Fruit fly (Drosophila melanogaster): ENCODE data around the gene CG17361.

dm6 chr3L:13965502-13965843, 31.5 kb upstream of the CG17361 start:
- TF ChIP-seq Hr78 (GFP tag; optimal IDR thresholded peaks at IDR 0.05) (no peak), Dif (GFP tag; optimal IDR thresholded peaks at IDR 0.05; ENCODE audit: partially characterized antibody) (no peak), usp (GFP tag; optimal IDR thresholded peaks at IDR 0.05) (no peak), psq (GFP tag; optimal IDR thresholded peaks at IDR 0.05) (no peak), OdsH (GFP tag; optimal IDR thresholded peaks at IDR 0.05) (no peak), fru (GFP tag; optimal IDR thresholded peaks at IDR 0.05) (no peak), pan (optimal IDR thresholded peaks at IDR 0.05) (no peak), Myc (optimal IDR thresholded peaks at IDR 0.05) (no peak), Abd-B (GFP tag; optimal IDR thresholded peaks at IDR 0.05) (no peak)

Data from whole organism, wandering third instar larva.